Worm (Caenorhabditis elegans): ENCODE measurements around the gene aass-1.

aass-1 gene

DNA sequence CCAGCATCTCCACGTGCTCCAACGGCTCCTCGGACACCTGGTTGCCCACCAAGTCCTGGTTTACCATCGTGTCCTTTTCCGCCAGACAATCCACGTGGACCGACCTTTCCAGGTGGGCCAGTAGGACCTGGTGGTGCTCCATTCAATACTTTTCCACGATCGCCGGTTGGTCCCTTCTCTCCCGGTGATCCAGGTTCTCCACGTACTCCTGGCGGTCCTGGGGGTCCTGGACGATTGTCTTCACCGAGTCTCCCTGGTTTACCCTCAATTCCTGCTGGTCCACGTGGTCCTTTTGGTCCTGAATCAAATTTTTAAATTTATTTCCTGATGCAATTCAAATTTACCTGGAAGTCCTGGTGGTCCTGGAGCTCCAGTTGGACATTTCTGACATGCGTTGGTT lies 13.4 kb downstream of the aass-1 start:
- TF ChIP-seq madf-5 (GFP tag; IDR thresholded peaks at IDR 0.05), result no peak
- TF ChIP-seq set-16 (GFP tag; IDR thresholded peaks at IDR 0.05), result peak; percentile 64

DNA sequence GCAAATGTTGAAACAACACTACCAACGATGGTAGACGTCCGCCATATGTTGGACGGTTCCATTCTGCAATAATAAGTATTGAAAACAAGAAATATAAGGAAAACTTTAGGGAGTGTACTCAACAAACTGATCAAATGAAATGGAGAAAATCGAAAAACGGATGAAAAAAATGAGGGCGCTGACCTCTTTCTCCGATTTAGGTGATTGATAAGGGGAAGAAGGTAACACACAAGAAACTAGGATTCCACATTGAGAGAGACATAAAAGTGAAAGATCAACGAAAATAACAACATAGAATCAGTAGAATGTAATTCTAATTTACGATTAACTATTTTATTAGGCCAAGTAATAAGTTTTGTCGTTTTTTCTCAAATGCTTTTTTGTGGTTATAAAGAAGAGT lies 14.2 kb downstream of the aass-1 start, which contains the start of gene dpy-9:
Gene dpy-9 (minus strand): TSS at position 63 of the 400 bp plus-strand sequence.
- no peak for TF ChIP-seq rbr-2 (tag; optimal IDR thresholded peaks at IDR 0.05)
- TF ChIP-seq mdt-29 (GFP tag; IDR thresholded peaks at IDR 0.05), result no peak
- no peak for TF ChIP-seq fos-1 (tag; optimal IDR thresholded peaks at IDR 0.05)
- no peak for TF ChIP-seq lin-39 (tag; optimal IDR thresholded peaks at IDR 0.05)
- no peak for TF ChIP-seq ZK337.2 (GFP tag; IDR thresholded peaks at IDR 0.05)
- no peak for TF ChIP-seq lir-3 (tag; optimal IDR thresholded peaks at IDR 0.05)
- no peak for TF ChIP-seq ztf-7 (tag; optimal IDR thresholded peaks at IDR 0.05)
- no peak for TF ChIP-seq T20F7.1 (GFP tag; optimal IDR thresholded peaks at IDR 0.05)
- no peak for TF ChIP-seq R02D3.7 (tag; optimal IDR thresholded peaks at IDR 0.05)

DNA sequence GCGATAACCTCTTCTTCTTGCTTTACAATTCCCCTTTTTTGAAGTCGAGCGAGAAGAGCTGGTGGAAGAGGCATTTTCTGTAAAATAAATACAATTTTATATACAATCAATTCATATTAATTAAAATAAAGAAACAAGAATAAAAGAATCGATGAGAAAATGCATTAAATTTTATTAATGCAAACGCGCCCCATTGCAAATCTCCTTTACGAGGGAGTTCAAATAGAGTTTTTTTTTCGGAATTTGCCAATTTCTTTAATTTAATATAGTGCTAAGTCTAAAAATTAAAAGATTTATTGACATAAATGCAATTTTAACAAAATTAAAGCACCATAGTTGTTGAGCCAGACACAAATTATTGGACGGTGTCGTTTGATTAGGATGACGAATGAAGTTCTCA lies 16.7 kb downstream of the aass-1 start, which contains the start of gene pqbp-1.1:
Gene pqbp-1.1 (minus strand): TSS at position 77 of the 400 bp plus-strand sequence.
- TF ChIP-seq nhr-25 (tag; optimal IDR thresholded peaks at IDR 0.05; ENCODE audit: borderline replicate concordance, insufficient read depth) (peak; percentile 5), dpl-1 (GFP tag; optimal IDR thresholded peaks at IDR 0.05) (peak; percentile 90), nhr-28 (tag; optimal IDR thresholded peaks at IDR 0.05) (peak; percentile 36), Y105C5A.15 (GFP tag; IDR thresholded peaks at IDR 0.05) (no peak), Y5F2A.4 (GFP tag; optimal IDR thresholded peaks at IDR 0.05) (no peak), spr-3 (GFP tag; optimal IDR thresholded peaks at IDR 0.05) (no peak), ces-1 (GFP tag; optimal IDR thresholded peaks at IDR 0.05) (peak; percentile 61), hlh-30 (tag; optimal IDR thresholded peaks at IDR 0.05; ENCODE audit: insufficient read depth) (peak; percentile 47), fkh-10 (GFP tag; optimal IDR thresholded peaks at IDR 0.05) (peak; percentile 13), vab-7 (GFP tag; IDR thresholded peaks at IDR 0.05) (no peak), mes-2 (tag; optimal IDR thresholded peaks at IDR 0.05; ENCODE audit: poor library complexity, severe bottlenecking) (peak; percentile 49), madf-9 (GFP tag; conservative IDR thresholded peaks at IDR 0.05) (no peak), dve-1 (tag; optimal IDR thresholded peaks at IDR 0.05; ENCODE audit: insufficient read depth) (peak; percentile 50), hmg-1.1 (GFP tag; IDR thresholded peaks at IDR 0.05) (0 out of 2 replicates have a peak, but pooled peaks have one; percentile 26), lin-38 (GFP tag; IDR thresholded peaks at IDR 0.05) (peak; percentile 94), lsy-2 (tag; optimal IDR thresholded peaks at IDR 0.05) (peak in 1 of 2 experiments; percentile 76), mep-1 (tag; optimal IDR thresholded peaks at IDR 0.05) (peak; percentile 79)

ce11 chrIV:262460-262859 lies 17.5 kb downstream of the aass-1 start:
- TF ChIP-seq nhr-48 (tag; optimal IDR thresholded peaks at IDR 0.05), result no peak
- no peak for TF ChIP-seq ztf-11 (tag; optimal IDR thresholded peaks at IDR 0.05)
- no peak for TF ChIP-seq skn-1 (tag; optimal IDR thresholded peaks at IDR 0.05)

ce11 chrIV:264182-264709 lies 19.3 kb downstream of the aass-1 start, which contains the start of gene pat-6:
pat-6 (minus strand) TSS chrIV:264232.
- TF ChIP-seq zip-11 (GFP tag; IDR thresholded peaks at IDR 0.05) (no peak), nhr-28 (tag; optimal IDR thresholded peaks at IDR 0.05) (peak; percentile 4), hlh-11 (tag; optimal IDR thresholded peaks at IDR 0.05) (peak; percentile 37), vab-7 (GFP tag; IDR thresholded peaks at IDR 0.05) (no peak), ceh-44 (GFP tag; IDR thresholded peaks at IDR 0.05) (no peak), nhr-11 (tag; optimal IDR thresholded peaks at IDR 0.05) (no peak), zip-2 (tag; optimal IDR thresholded peaks at IDR 0.05) (no peak), tag-97 (GFP tag; IDR thresholded peaks at IDR 0.05) (no peak), ceh-62 (tag; optimal IDR thresholded peaks at IDR 0.05) (no peak), lin-13 (GFP tag; optimal IDR thresholded peaks at IDR 0.05) (no peak), tra-1 (GFP tag; IDR thresholded peaks at IDR 0.05) (no peak), egl-43 (GFP tag; IDR thresholded peaks at IDR 0.05) (no peak), aha-1 (tag) (peak; percentile 13), mes-2 (tag; optimal IDR thresholded peaks at IDR 0.05; ENCODE audit: poor library complexity, severe bottlenecking) (peak; percentile 59), dmd-6 (GFP tag; IDR thresholded peaks at IDR 0.05) (no peak), dpl-1 (GFP tag; optimal IDR thresholded peaks at IDR 0.05) (peak; percentile 17), daf-16 (GFP tag; optimal IDR thresholded peaks at IDR 0.05) (no peak), daf-16 (tag; optimal IDR thresholded peaks at IDR 0.05) (peak; percentile 14)
